Fruit fly (Drosophila melanogaster) whole organism, embryonic: Measurements from ENCODE around the gene CG6961.

Experiments used
- BtbVII ChIP-seq: fragments of 200-800 bp; sonication (Bioruptor generic); optimal IDR thresholded peaks from 3 replicates; lab custom pipeline; 2017; ENCODE audit warnings: missing biosample characterization, mild to moderate bottlenecking, missing genetic modification characterization
- CG10543 ChIP-seq: fragments of 200-800 bp; sonication (Bioruptor generic); optimal IDR thresholded peaks from 3 replicates; lab custom pipeline; 2017; ENCODE audit warnings: missing biosample characterization, mild to moderate bottlenecking, missing genetic modification characterization, moderate library complexity
- CG11093 ChIP-seq: fragments of 200-800 bp; sonication (Bioruptor generic); IDR thresholded peaks from 3 replicates; pipeline ENCODE4 v1.3.6; 2022; ENCODE audit warnings: missing biosample characterization, missing genetic modification characterization
- CG11456 ChIP-seq: fragments of 200-800 bp; sonication (Bioruptor generic); IDR thresholded peaks from 3 replicates; pipeline ENCODE4 v1.3.6; 2022; ENCODE audit warnings: missing biosample characterization, missing genetic modification characterization
- CG12299 ChIP-seq: fragments of 200-800 bp; sonication (Bioruptor generic); optimal IDR thresholded peaks from 2 replicates; lab custom pipeline; 2018; ENCODE audit warnings: missing biosample characterization, mild to moderate bottlenecking, missing genetic modification characterization
- CG1233 ChIP-seq: fragments of 200-800 bp; sonication (Bioruptor generic); optimal IDR thresholded peaks from 4 replicates; lab custom pipeline; 2018; ENCODE audit warnings: missing biosample characterization, mild to moderate bottlenecking, missing genetic modification characterization
- CG12744 ChIP-seq: fragments of 200-800 bp; sonication (Bioruptor generic); optimal IDR thresholded peaks from 2 replicates; lab custom pipeline; 2016; ENCODE audit warnings: missing biosample characterization, missing genetic modification characterization
- CG15601 ChIP-seq: fragments of 200-800 bp; sonication (Bioruptor generic); optimal IDR thresholded peaks from 3 replicates; lab custom pipeline; 2019; ENCODE audit warnings: missing biosample characterization, mild to moderate bottlenecking, missing genetic modification characterization, moderate library complexity
- CG17186 ChIP-seq: fragments of 200-800 bp; sonication (Bioruptor generic); optimal IDR thresholded peaks from 3 replicates; lab custom pipeline; 2017; ENCODE audit warnings: missing biosample characterization, missing genetic modification reagents, missing genetic modification characterization
- CG17328 ChIP-seq: fragments of 200-800 bp; sonication (Bioruptor generic); IDR thresholded peaks from 2 replicates; pipeline ENCODE4 v1.3.6; 2022; ENCODE audit warnings: missing biosample characterization, missing genetic modification characterization
- CG17612 ChIP-seq: fragments of 200-800 bp; sonication (Bioruptor generic); IDR thresholded peaks from 2 replicates; pipeline ENCODE4 v1.3.6; 2022; ENCODE audit warnings: missing biosample characterization, missing genetic modification characterization
- CG2199 ChIP-seq: fragments of 200-800 bp; sonication (Bioruptor generic); IDR thresholded peaks from 3 replicates; pipeline ENCODE4 v1.3.6; 2022; ENCODE audit warnings: missing biosample characterization, missing genetic modification characterization
- CG31365 ChIP-seq: fragments of 200-800 bp; sonication (Bioruptor generic); optimal IDR thresholded peaks from 2 replicates; lab custom pipeline; 2018; ENCODE audit warnings: missing biosample characterization, mild to moderate bottlenecking, missing genetic modification characterization
- CG33557 ChIP-seq: fragments of 200-800 bp; sonication (Bioruptor generic); optimal IDR thresholded peaks from 2 replicates; lab custom pipeline; 2019; ENCODE audit warnings: missing biosample characterization, mild to moderate bottlenecking, missing genetic modification characterization, moderate library complexity
- CG3838 ChIP-seq: fragments of 200-800 bp; sonication (Bioruptor generic); optimal IDR thresholded peaks from 3 replicates; lab custom pipeline; 2016; ENCODE audit warnings: missing biosample characterization, missing genetic modification characterization
- CG42726 ChIP-seq: fragments of 200-800 bp; sonication (Bioruptor generic); IDR thresholded peaks from 2 replicates; pipeline ENCODE4 v1.3.6; 2022; ENCODE audit warnings: missing biosample characterization, missing genetic modification characterization; ENCODE audit not compliant: partially characterized antibody
- CG4282 ChIP-seq: fragments of 200-800 bp; sonication (Bioruptor generic); optimal IDR thresholded peaks from 2 replicates; lab custom pipeline; 2016; ENCODE audit warnings: missing biosample characterization, missing genetic modification characterization
- CG4328 ChIP-seq: fragments of 200-800 bp; sonication (Bioruptor generic); optimal IDR thresholded peaks from 3 replicates; lab custom pipeline; 2017; ENCODE audit warnings: missing biosample characterization, missing genetic modification reagents, missing genetic modification characterization
- CG7745 ChIP-seq: fragments of 200-800 bp; sonication (Bioruptor generic); optimal IDR thresholded peaks from 2 replicates; lab custom pipeline; 2018; ENCODE audit warnings: missing biosample characterization, mild to moderate bottlenecking, missing genetic modification characterization, moderate library complexity
- CG8290 ChIP-seq, 3 experiments: fragments of 200-800 bp; sonication (Bioruptor generic); optimal IDR thresholded peaks; 2 replicates each; lab custom pipeline; 2016 to 2019; ENCODE audit warnings: missing biosample characterization in 3 of 3, missing genetic modification characterization in 3 of 3, mild to moderate bottlenecking in 2 of 3, moderate library complexity in 1 of 3
- CG8388 ChIP-seq: fragments of 200-800 bp; sonication (Bioruptor generic); optimal IDR thresholded peaks from 2 replicates; lab custom pipeline; 2019; ENCODE audit warnings: missing biosample characterization, mild to moderate bottlenecking, missing genetic modification characterization, moderate library complexity
- CG8478 ChIP-seq: fragments of >200 bp; optimal IDR thresholded peaks from 2 replicates; lab custom pipeline; 2018
- CTCF ChIP-seq: fragments of 200-800 bp; sonication (Bioruptor generic); optimal IDR thresholded peaks from 2 replicates; lab custom pipeline; 2017; ENCODE audit warnings: missing biosample characterization, mild to moderate bottlenecking, missing genetic modification characterization, moderate library complexity
- E2f1 ChIP-seq: fragments of 200-800 bp; sonication (Bioruptor generic); IDR thresholded peaks from 2 replicates; pipeline ENCODE4 v1.3.6; 2022; ENCODE audit warnings: missing biosample characterization, missing genetic modification characterization
- Elba2 ChIP-seq: fragments of 200-800 bp; sonication (Bioruptor generic); optimal IDR thresholded peaks from 3 replicates; lab custom pipeline; 2016; ENCODE audit warnings: missing biosample characterization, missing genetic modification characterization
- Ets65A ChIP-seq: fragments of 200-800 bp; sonication (Bioruptor generic); peaks from one replicate; lab custom pipeline; 2016; ENCODE audit warnings: missing biosample characterization, missing genetic modification characterization
- Fer2 ChIP-seq: fragments of 200-800 bp; sonication (Bioruptor generic); optimal IDR thresholded peaks from 2 replicates; lab custom pipeline; 2018; ENCODE audit warnings: missing biosample characterization, mild to moderate bottlenecking, missing genetic modification characterization, moderate library complexity
- HLHmδ ChIP-seq: fragments of 200-800 bp; sonication (Bioruptor generic); optimal IDR thresholded peaks from 2 replicates; lab custom pipeline; 2018; ENCODE audit warnings: missing biosample characterization, mild to moderate bottlenecking, missing genetic modification characterization, moderate library complexity
- HmgZ ChIP-seq: fragments of 200-800 bp; sonication (Bioruptor generic); optimal IDR thresholded peaks from 2 replicates; lab custom pipeline; 2018; ENCODE audit warnings: missing biosample characterization, mild to moderate bottlenecking, missing genetic modification characterization
- MBD-R2 ChIP-seq: fragments of 200-800 bp; sonication (Bioruptor generic); IDR thresholded peaks from 2 replicates; pipeline ENCODE4 v1.3.6; 2022; ENCODE audit warnings: missing biosample characterization, missing genetic modification characterization
- Opbp ChIP-seq: fragments of 200-800 bp; sonication (Bioruptor generic); IDR thresholded peaks from 3 replicates; pipeline ENCODE4 v1.3.6; 2022; ENCODE audit warnings: missing biosample characterization, missing genetic modification characterization; ENCODE audit not compliant: partially characterized antibody
- Optix ChIP-seq: fragments of 200-800 bp; sonication (Bioruptor generic); IDR thresholded peaks from 3 replicates; pipeline ENCODE4 v1.3.6; 2022; ENCODE audit warnings: missing biosample characterization, missing genetic modification characterization
- PHDP ChIP-seq: fragments of 200-800 bp; sonication (Bioruptor generic); optimal IDR thresholded peaks from 3 replicates; lab custom pipeline; 2018; ENCODE audit warnings: missing biosample characterization, mild to moderate bottlenecking, missing genetic modification characterization, moderate library complexity
- Sox102F ChIP-seq: fragments of 200-800 bp; sonication (Bioruptor generic); optimal IDR thresholded peaks from 2 replicates; lab custom pipeline; 2018; ENCODE audit warnings: missing biosample characterization, mild to moderate bottlenecking, missing genetic modification characterization, moderate library complexity
- YL-1 ChIP-seq: fragments of 200-800 bp; sonication (Bioruptor generic); optimal IDR thresholded peaks from 3 replicates; lab custom pipeline; 2017; ENCODE audit warnings: missing biosample characterization, mild to moderate bottlenecking, missing genetic modification characterization
- ci ChIP-seq: fragments of 200-800 bp; sonication (Bioruptor generic); IDR thresholded peaks from 3 replicates; pipeline ENCODE4 v1.3.6; 2022; ENCODE audit warnings: missing biosample characterization, missing genetic modification characterization
- crol ChIP-seq: fragments of 200-800 bp; sonication (Bioruptor generic); IDR thresholded peaks from 2 replicates; pipeline ENCODE4 v1.3.6; 2022; ENCODE audit warnings: missing biosample characterization, missing genetic modification characterization
- ewg ChIP-seq: fragments of 200-800 bp; sonication (Bioruptor generic); optimal IDR thresholded peaks from 3 replicates; lab custom pipeline; 2017; ENCODE audit warnings: mild to moderate bottlenecking, missing biosample characterization, missing genetic modification reagents, missing genetic modification characterization
- gfzf ChIP-seq: fragments of 200-800 bp; sonication (Bioruptor generic); optimal IDR thresholded peaks from 2 replicates; lab custom pipeline; 2016; ENCODE audit warnings: missing biosample characterization, mild to moderate bottlenecking, missing genetic modification characterization, moderate library complexity
- grau ChIP-seq: fragments of 200-800 bp; optimal IDR thresholded peaks from 3 replicates; lab custom pipeline; 2019; ENCODE audit warnings: missing biosample characterization, mild to moderate bottlenecking, missing genetic modification characterization, moderate library complexity
- gro ChIP-seq: fragments of 200-800 bp; sonication (Bioruptor generic); optimal IDR thresholded peaks from 2 replicates; lab custom pipeline; 2016; ENCODE audit warnings: missing biosample characterization, missing genetic modification characterization
- gt ChIP-seq: fragments of 200-800 bp; sonication (Bioruptor generic); IDR thresholded peaks from 2 replicates; pipeline ENCODE4 v1.3.6; 2022; ENCODE audit warnings: missing biosample characterization, missing genetic modification characterization
- lab ChIP-seq: fragments of 200-800 bp; sonication (Bioruptor generic); optimal IDR thresholded peaks from 3 replicates; lab custom pipeline; 2017; ENCODE audit warnings: missing biosample characterization, missing genetic modification characterization, mild to moderate bottlenecking, moderate library complexity, missing genetic modification reagents
- lola ChIP-seq, 3 experiments: fragments of >200 bp in 2 of 3; fragments of 200-800 bp in 1 of 3; sonication (Bioruptor generic) in 1 of 3; optimal IDR thresholded peaks; 2 replicates each; lab custom pipeline; 2017 to 2019; ENCODE audit warnings: missing biosample characterization in 3 of 3, missing genetic modification characterization in 3 of 3, mild to moderate bottlenecking in 1 of 3, moderate library complexity in 1 of 3
- nmo ChIP-seq: fragments of 200-800 bp; sonication (Bioruptor generic); optimal IDR thresholded peaks from 2 replicates; lab custom pipeline; 2018; ENCODE audit warnings: missing biosample characterization, mild to moderate bottlenecking, missing genetic modification characterization, moderate library complexity
- sd ChIP-seq: fragments of 200-800 bp; sonication (Bioruptor generic); optimal IDR thresholded peaks from 3 replicates; lab custom pipeline; 2018; ENCODE audit warnings: missing biosample characterization, mild to moderate bottlenecking, missing genetic modification characterization, moderate library complexity
- sens ChIP-seq: fragments of 200-800 bp; sonication (Bioruptor generic); peaks from one replicate; lab custom pipeline; 2016; ENCODE audit warnings: missing biosample characterization, missing genetic modification characterization
- slbo ChIP-seq: fragments of 200-800 bp; sonication (Bioruptor generic); IDR thresholded peaks from 2 replicates; pipeline ENCODE4 v1.3.6; 2022; ENCODE audit warnings: missing biosample characterization, missing genetic modification characterization
- zf30C ChIP-seq: fragments of 200-800 bp; sonication (Bioruptor generic); optimal IDR thresholded peaks from 3 replicates; lab custom pipeline; 2018; ENCODE audit warnings: missing biosample characterization, mild to moderate bottlenecking, missing genetic modification characterization

The CG6961 gene

dm6 chrX:18773817-18774216 lies 14.2 kb downstream of the CG6961 start, which contains the start of gene CCKLR-17D3 (continued):
- TF ChIP-seq Ets65A (GFP tag; lab: Kevin White, UChicago) (peak; percentile 27), CG1233 (GFP tag; lab: Kevin White, UChicago) (no peak), CG17328 (no peak), CG7745 (tag; lab: Kevin White, UChicago) (no peak), ewg (GFP tag; lab: Kevin White, UChicago) (peak; percentile 74), PHDP (tag; lab: Kevin White, UChicago) (no peak)

dm6 chrX:18771995-18772394 lies 16.0 kb downstream of the CG6961 start:
- TF ChIP-seq CG8478: peak; percentile 48
- TF ChIP-seq BtbVII (GFP tag; lab: Kevin White, UChicago): no peak
- no peak for TF ChIP-seq CG11093 (GFP tag; lab: Robert Waterston, UW)
- TF ChIP-seq MBD-R2 (GFP tag; lab: Robert Waterston, UW): peak; percentile 12; the same call in 1 of the 2 replicates
- no peak for TF ChIP-seq CG31365
- TF ChIP-seq lola (GFP tag; optimal IDR thresholded peaks at IDR 0.05; lab: Kevin White, UChicago): peak in 1 of 3 experiments; percentile 46
- no peak for TF ChIP-seq gt (GFP tag; lab: Robert Waterston, UW)
- no peak for TF ChIP-seq ewg (GFP tag; lab: Kevin White, UChicago)
- no peak for TF ChIP-seq CG15601
- peak; percentile 73 for TF ChIP-seq crol (GFP tag; lab: Robert Waterston, UW)
- 0 out of 3 replicates have a peak, but pooled peaks have one; percentile 35 for TF ChIP-seq CG11456 (GFP tag; lab: Robert Waterston, UW)
- TF ChIP-seq sd (tag; lab: Kevin White, UChicago): no peak
- no peak for TF ChIP-seq Optix (GFP tag; lab: Robert Waterston, UW)
- no peak for TF ChIP-seq CG8388
- TF ChIP-seq YL-1: no peak
- no peak for TF ChIP-seq gfzf (GFP tag; lab: Kevin White, UChicago)
- no peak for TF ChIP-seq zf30C
- no peak for TF ChIP-seq nmo
- TF ChIP-seq CG3838 (GFP tag; lab: Kevin White, UChicago): no peak
- TF ChIP-seq CG10543 (GFP tag; lab: Kevin White, UChicago): no peak
- TF ChIP-seq CG4328 (GFP tag; lab: Kevin White, UChicago): no peak
- peak; percentile 44 for TF ChIP-seq CTCF (GFP tag; lab: Kevin White, UChicago)
- TF ChIP-seq HLHmδ: no peak
- TF ChIP-seq CG12744 (GFP tag; lab: Kevin White, UChicago): no peak
- TF ChIP-seq CG8290 (GFP tag; optimal IDR thresholded peaks at IDR 0.05; lab: Kevin White, UChicago): no peak
- peak in 1 of 2 experiments; percentile 37 for TF ChIP-seq CG8290 (tag; optimal IDR thresholded peaks at IDR 0.05; lab: Kevin White, UChicago)
- no peak for TF ChIP-seq Sox102F (GFP tag; lab: Kevin White, UChicago)
- peak; percentile 52; the same call in 1 of the 2 replicates for TF ChIP-seq CG17612 (GFP tag; lab: Robert Waterston, UW)
- no peak for TF ChIP-seq CG42726
- TF ChIP-seq HmgZ (tag; lab: Kevin White, UChicago): peak; percentile 27
- TF ChIP-seq Fer2 (tag; lab: Kevin White, UChicago): no peak
- TF ChIP-seq Opbp (GFP tag; lab: Robert Waterston, UW): peak; percentile 43; the same call in 1 of the 3 replicates
- no peak for TF ChIP-seq lab (GFP tag; lab: Kevin White, UChicago)
- TF ChIP-seq CG1233 (GFP tag; lab: Kevin White, UChicago): no peak
- peak; percentile 44 for TF ChIP-seq sens (GFP tag; lab: Kevin White, UChicago)
- TF ChIP-seq grau (tag; lab: Kevin White, UChicago): no peak
- no peak for TF ChIP-seq gro (GFP tag; lab: Kevin White, UChicago)
- TF ChIP-seq CG4282 (GFP tag; lab: Kevin White, UChicago): no peak
- TF ChIP-seq E2f1: no peak
- TF ChIP-seq CG17186: no peak
- TF ChIP-seq ci (GFP tag; lab: Robert Waterston, UW): 0 out of 3 replicates have a peak, but pooled peaks have one; percentile 33
- TF ChIP-seq CG33557 (GFP tag; lab: Kevin White, UChicago): no peak
- peak; percentile 86 for TF ChIP-seq CG2199 (GFP tag; lab: Robert Waterston, UW)
- no peak for TF ChIP-seq CG12299 (tag; lab: Kevin White, UChicago)
- TF ChIP-seq slbo: 0 out of 2 replicates have a peak, but pooled peaks have one; percentile 15
- TF ChIP-seq Elba2: no peak
